Fruit fly (Drosophila melanogaster) S2 (cell line): ENCODE measurements around the gene awd.

Experiments
- CG8478 ChIP-seq: fragments of >200 bp; optimal IDR thresholded peaks from 2 replicates; lab custom pipeline; 2018
- CTCF ChIP-seq, 2 experiments: fragments of >200 bp; optimal IDR thresholded peaks; 2 replicates each; lab custom pipeline; 2018

- no peak for TF ChIP-seq CTCF (optimal IDR thresholded peaks at IDR 0.05; lab: Kevin White, UChicago)
- TF ChIP-seq CG8478 (lab: Kevin White, UChicago): no peak
Observed at dm6 chr3R:31767528-31767927, 21.7 kb upstream of the awd start.
